Worm (Caenorhabditis elegans) whole organism, L2 larva: ENCODE data around the gene F53A3.7.

Experiments used
- C34F6.9 ChIP-seq: fragments of 150-350 bp; optimal IDR thresholded peaks from 2 replicates; lab custom pipeline; 2014; ENCODE audit warnings: missing biosample characterization, missing genetic modification characterization
- F13H6.1 ChIP-seq: sonication (generic microtip); optimal IDR thresholded peaks from 2 replicates; lab custom pipeline; 2016; ENCODE audit warnings: missing genetic modification characterization, missing compliant biosample characterization
- R02D3.7 ChIP-seq: fragments of 150-350 bp; optimal IDR thresholded peaks from 2 replicates; lab custom pipeline; 2014; ENCODE audit warnings: missing biosample characterization, missing genetic modification characterization
- Y55F3AM.14 ChIP-seq: fragments of 200-800 bp; sonication (Bioruptor generic); optimal IDR thresholded peaks from 2 replicates; lab custom pipeline; 2018; ENCODE audit warnings: mild to moderate bottlenecking, missing genetic modification characterization, missing compliant biosample characterization
- ZK546.5 ChIP-seq: sonication (generic microtip); optimal IDR thresholded peaks from 2 replicates; lab custom pipeline; 2017; ENCODE audit warnings: missing biosample characterization, missing genetic modification characterization
- alr-1 ChIP-seq: fragments of 150-350 bp; optimal IDR thresholded peaks from 2 replicates; lab custom pipeline; 2014; ENCODE audit warnings: missing biosample characterization, missing genetic modification characterization
- aly-2 ChIP-seq: fragments of 150-350 bp; optimal IDR thresholded peaks from 2 replicates; lab custom pipeline; 2014; ENCODE audit warnings: missing biosample characterization, missing genetic modification characterization
- ama-1 ChIP-seq: fragments of 150-350 bp; optimal IDR thresholded peaks from 2 replicates; lab custom pipeline; 2018; ENCODE audit warnings: inconsistent platforms
- blmp-1 ChIP-seq: sonication (generic microtip); optimal IDR thresholded peaks from 2 replicates; lab custom pipeline; 2017; ENCODE audit warnings: missing genetic modification characterization, mild to moderate bottlenecking, missing compliant biosample characterization, antibody characterized with exemption, moderate library complexity; ENCODE audit not compliant: insufficient read depth
- ceh-16 ChIP-seq: fragments of 150-350 bp; optimal IDR thresholded peaks from 2 replicates; lab custom pipeline; 2014; ENCODE audit warnings: missing biosample characterization, missing genetic modification characterization
- ceh-82 ChIP-seq: fragments of 150-350 bp; optimal IDR thresholded peaks from 2 replicates; lab custom pipeline; 2014; ENCODE audit warnings: missing biosample characterization, missing genetic modification characterization
- crh-2 ChIP-seq: sonication (generic microtip); optimal IDR thresholded peaks from 2 replicates; lab custom pipeline; 2017; ENCODE audit warnings: missing biosample characterization, missing genetic modification characterization
- dmd-4 ChIP-seq: sonication (generic microtip); optimal IDR thresholded peaks from 2 replicates; lab custom pipeline; 2017; ENCODE audit warnings: missing biosample characterization, missing genetic modification characterization
- egl-27 ChIP-seq: sonication (generic microtip); optimal IDR thresholded peaks from 3 replicates; lab custom pipeline; 2017; ENCODE audit warnings: missing biosample characterization, missing genetic modification reagents, missing genetic modification characterization
- elt-1 ChIP-seq: fragments of 150-350 bp; optimal IDR thresholded peaks from 2 replicates; lab custom pipeline; 2014; ENCODE audit warnings: missing biosample characterization, missing genetic modification characterization
- elt-3 ChIP-seq: sonication (generic microtip); optimal IDR thresholded peaks from 2 replicates; lab custom pipeline; 2017; ENCODE audit warnings: missing biosample characterization, missing genetic modification characterization
- fos-1 ChIP-seq: fragments of 150-350 bp; optimal IDR thresholded peaks from 2 replicates; lab custom pipeline; 2014; ENCODE audit warnings: missing biosample characterization, missing genetic modification characterization
- gmeb-1 ChIP-seq: fragments of 150-350 bp; optimal IDR thresholded peaks from 2 replicates; lab custom pipeline; 2014; ENCODE audit warnings: missing biosample characterization, missing genetic modification characterization
- lin-11 ChIP-seq: fragments of 150-350 bp; sonication (generic microtip); optimal IDR thresholded peaks from 2 replicates; lab custom pipeline; 2014; ENCODE audit warnings: missing biosample characterization, missing genetic modification characterization, inconsistent platforms, mixed read lengths
- lin-13 ChIP-seq: fragments of 150-350 bp; optimal IDR thresholded peaks from 2 replicates; lab custom pipeline; 2014; ENCODE audit warnings: missing biosample characterization, missing genetic modification reagents, missing genetic modification characterization
- lin-39 ChIP-seq: fragments of 150-350 bp; optimal IDR thresholded peaks from 2 replicates; lab custom pipeline; 2014; ENCODE audit warnings: missing biosample characterization, missing genetic modification reagents, missing genetic modification characterization
- lsy-2 ChIP-seq, 2 experiments: fragments of 150-350 bp in 1 of 2; sonication (generic microtip) in 1 of 2; optimal IDR thresholded peaks; 2 replicates each; lab custom pipeline; 2014 to 2017; ENCODE audit warnings: missing biosample characterization in 2 of 2, missing genetic modification characterization in 2 of 2
- mab-5 ChIP-seq: fragments of 150-350 bp; optimal IDR thresholded peaks from 2 replicates; lab custom pipeline; 2014; ENCODE audit warnings: missing biosample characterization, missing genetic modification characterization
- mbf-1 ChIP-seq: sonication (generic microtip); optimal IDR thresholded peaks from 2 replicates; lab custom pipeline; 2017; ENCODE audit warnings: missing biosample characterization, missing genetic modification characterization
- mdl-1 ChIP-seq, 2 experiments: fragments of 150-350 bp in 1 of 2; sonication (generic microtip) in 1 of 2; optimal IDR thresholded peaks; 2 replicates each; lab custom pipeline; 2017; ENCODE audit warnings: missing biosample characterization in 2 of 2, missing genetic modification characterization in 2 of 2
- nhr-10 ChIP-seq: sonication (generic microtip); optimal IDR thresholded peaks from 2 replicates; lab custom pipeline; 2017; ENCODE audit warnings: missing biosample characterization, missing genetic modification characterization
- nhr-11 ChIP-seq: fragments of 150-350 bp; optimal IDR thresholded peaks from 2 replicates; lab custom pipeline; 2014; ENCODE audit warnings: missing biosample characterization, missing genetic modification characterization
- nhr-12 ChIP-seq: fragments of 150-350 bp; optimal IDR thresholded peaks from 2 replicates; lab custom pipeline; 2014; ENCODE audit warnings: missing biosample characterization, missing genetic modification characterization
- nhr-129 ChIP-seq: fragments of 150-350 bp; optimal IDR thresholded peaks from 2 replicates; lab custom pipeline; 2014; ENCODE audit warnings: missing biosample characterization, missing genetic modification characterization
- nhr-21 ChIP-seq: fragments of 150-350 bp; optimal IDR thresholded peaks from 2 replicates; lab custom pipeline; 2014; ENCODE audit warnings: missing biosample characterization, missing genetic modification characterization
- nhr-23 ChIP-seq: fragments of 150-350 bp; optimal IDR thresholded peaks from 2 replicates; lab custom pipeline; 2014; ENCODE audit warnings: missing biosample characterization, missing genetic modification reagents, missing genetic modification characterization
- nhr-237 ChIP-seq: fragments of 150-350 bp; optimal IDR thresholded peaks from 2 replicates; lab custom pipeline; 2014; ENCODE audit warnings: missing biosample characterization, missing genetic modification characterization
- nhr-25 ChIP-seq: fragments of 150-350 bp; sonication (generic microtip); optimal IDR thresholded peaks from 3 replicates; lab custom pipeline; 2014; ENCODE audit warnings: missing biosample characterization, missing genetic modification characterization
- nhr-6 ChIP-seq: fragments of 150-350 bp; optimal IDR thresholded peaks from 2 replicates; lab custom pipeline; 2014; ENCODE audit warnings: missing biosample characterization, missing genetic modification characterization
- nhr-77 ChIP-seq: fragments of 150-350 bp; optimal IDR thresholded peaks from 2 replicates; lab custom pipeline; 2014; ENCODE audit warnings: missing biosample characterization, missing genetic modification characterization
- peb-1 ChIP-seq: fragments of 150-350 bp; optimal IDR thresholded peaks from 2 replicates; lab custom pipeline; 2014; ENCODE audit warnings: missing biosample characterization, missing genetic modification characterization
- sem-4 ChIP-seq: fragments of 150-350 bp; optimal IDR thresholded peaks from 2 replicates; lab custom pipeline; 2014; ENCODE audit warnings: missing biosample characterization, missing genetic modification reagents, missing genetic modification characterization
- skn-1 ChIP-seq: sonication (generic microtip); optimal IDR thresholded peaks from 2 replicates; lab custom pipeline; 2017; ENCODE audit warnings: missing biosample characterization, missing genetic modification characterization
- sma-3 ChIP-seq: sonication (generic microtip); optimal IDR thresholded peaks from 2 replicates; lab custom pipeline; 2016; ENCODE audit warnings: missing genetic modification reagents, missing genetic modification characterization, missing compliant biosample characterization
- sma-9 ChIP-seq, 2 experiments: fragments of 150-350 bp in 1 of 2; sonication (generic microtip) in 1 of 2; optimal IDR thresholded peaks; 2 replicates each; lab custom pipeline; 2014 to 2016; ENCODE audit warnings: missing genetic modification characterization in 2 of 2, mild to moderate bottlenecking in 1 of 2, missing biosample characterization in 1 of 2, missing compliant biosample characterization in 1 of 2, missing genetic modification reagents in 1 of 2, moderate library complexity in 1 of 2
- snpc-4 ChIP-seq: fragments of 150-350 bp; optimal IDR thresholded peaks from 2 replicates; lab custom pipeline; 2014; ENCODE audit warnings: missing biosample characterization, missing genetic modification characterization
- unc-39 ChIP-seq: fragments of 150-350 bp; optimal IDR thresholded peaks from 2 replicates; lab custom pipeline; 2014; ENCODE audit warnings: missing biosample characterization, missing genetic modification characterization
- unc-55 ChIP-seq: fragments of 150-350 bp; sonication (generic microtip); optimal IDR thresholded peaks from 3 replicates; lab custom pipeline; 2014; ENCODE audit warnings: missing biosample characterization, missing genetic modification reagents, missing genetic modification characterization
- unc-62 ChIP-seq: fragments of 150-350 bp; optimal IDR thresholded peaks from 2 replicates; lab custom pipeline; 2014; ENCODE audit warnings: missing biosample characterization, missing genetic modification reagents, missing genetic modification characterization
- zag-1 ChIP-seq: fragments of 150-350 bp; optimal IDR thresholded peaks from 2 replicates; lab custom pipeline; 2014; ENCODE audit warnings: missing biosample characterization, missing genetic modification characterization
- ztf-1 ChIP-seq: fragments of 200-800 bp; sonication (Bioruptor generic); conservative IDR thresholded peaks from 2 replicates; pipeline ENCODE4 v1.3.6; 2022; ENCODE audit warnings: missing genetic modification characterization, missing compliant biosample characterization
- ztf-11 ChIP-seq: sonication (generic microtip); optimal IDR thresholded peaks from 2 replicates; lab custom pipeline; 2017; ENCODE audit warnings: missing biosample characterization, missing genetic modification characterization
- ztf-4 ChIP-seq: fragments of 150-350 bp; optimal IDR thresholded peaks from 2 replicates; lab custom pipeline; 2014; ENCODE audit warnings: missing biosample characterization, missing genetic modification characterization

F53A3.7 gene

ce11 chrIII:1923419-1924318 is 27.7 kb upstream of the F53A3.7 start (continued):
- TF ChIP-seq unc-39 = no peak
- TF ChIP-seq snpc-4 = no peak
- peak; percentile 90 for TF ChIP-seq nhr-129 (tag; lab: Kevin White, UChicago)
- peak; percentile 64 for TF ChIP-seq ceh-82 (tag; lab: Kevin White, UChicago)
- TF ChIP-seq elt-3 (tag; lab: Kevin White, UChicago) = no peak
- TF ChIP-seq nhr-25 = peak; percentile 96
- peak; percentile 78 for TF ChIP-seq unc-62
- peak; percentile 77 for TF ChIP-seq ztf-4 (tag; lab: Kevin White, UChicago)
- TF ChIP-seq blmp-1 (tag; lab: Kevin White, UChicago) = peak; percentile 86
- peak in 1 of 2 experiments; percentile 88 for TF ChIP-seq lsy-2 (tag; optimal IDR thresholded peaks at IDR 0.05; lab: Kevin White, UChicago)
- no peak for TF ChIP-seq skn-1 (tag; lab: Kevin White, UChicago)

DNA sequence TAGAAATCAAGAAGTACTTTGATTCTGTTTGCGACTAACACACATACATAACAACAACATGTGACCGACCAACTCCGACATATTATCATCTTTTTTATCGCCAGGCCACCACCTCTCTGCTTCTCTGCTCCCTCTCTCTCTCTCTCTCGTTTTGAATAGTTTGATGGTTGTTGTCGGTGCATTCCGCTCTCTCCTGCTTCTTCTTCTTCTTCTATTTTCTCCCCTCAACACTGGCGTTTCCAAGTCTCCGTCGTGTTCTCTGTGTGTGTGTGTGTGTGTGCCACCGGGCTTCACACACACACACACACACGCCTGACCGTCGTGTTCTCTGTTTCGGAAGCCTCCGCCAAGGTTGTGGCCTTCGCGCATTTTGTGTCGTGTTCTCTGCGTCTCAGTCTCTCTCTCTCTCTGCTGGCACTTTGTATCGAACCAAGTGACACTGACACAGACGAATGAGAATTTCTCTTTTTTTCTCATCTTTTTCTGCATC is 26.2 kb upstream of the F53A3.7 start:
- TF ChIP-seq lin-13 = peak; percentile 93
- peak; percentile 95 for TF ChIP-seq C34F6.9 (tag; lab: Kevin White, UChicago)
- TF ChIP-seq egl-27 (tag; lab: Kevin White, UChicago) = peak; percentile 100
- TF ChIP-seq fos-1 = peak; percentile 97
- peak; percentile 94 for TF ChIP-seq nhr-6 (tag; lab: Kevin White, UChicago)
- TF ChIP-seq nhr-77 (tag; lab: Kevin White, UChicago) = peak; percentile 86
- TF ChIP-seq mbf-1 = no peak
- TF ChIP-seq mdl-1 (tag; optimal IDR thresholded peaks at IDR 0.05; lab: Kevin White, UChicago) = peak; percentile 97 to 98
- peak; percentile 95 for TF ChIP-seq unc-62
- TF ChIP-seq alr-1 (tag; lab: Kevin White, UChicago) = peak; percentile 19
- peak; percentile 97 for TF ChIP-seq crh-2
- peak; percentile 95 for TF ChIP-seq zag-1 (tag; lab: Kevin White, UChicago)
- TF ChIP-seq nhr-129 (tag; lab: Kevin White, UChicago) = peak; percentile 95
- peak; percentile 98 for TF ChIP-seq blmp-1 (tag; lab: Kevin White, UChicago)
- peak; percentile 85 for TF ChIP-seq lin-11 (tag; lab: Kevin White, UChicago)
- TF ChIP-seq skn-1 (tag; lab: Kevin White, UChicago) = peak; percentile 92
- TF ChIP-seq ceh-16 (tag; lab: Kevin White, UChicago) = peak; percentile 87
- TF ChIP-seq ztf-11 (tag; lab: Kevin White, UChicago) = peak; percentile 41
- peak; percentile 94 for TF ChIP-seq ztf-4 (tag; lab: Kevin White, UChicago)
- no peak for TF ChIP-seq ztf-1
- peak; percentile 46 for TF ChIP-seq R02D3.7
- peak; percentile 80 to 95 for TF ChIP-seq lsy-2 (tag; optimal IDR thresholded peaks at IDR 0.05; lab: Kevin White, UChicago)
- peak; percentile 77 for TF ChIP-seq snpc-4
- TF ChIP-seq nhr-11 (tag; lab: Kevin White, UChicago) = peak; percentile 36
- TF ChIP-seq nhr-25 = peak; percentile 99
- TF ChIP-seq nhr-10 (tag; lab: Kevin White, UChicago) = peak; percentile 54
- TF ChIP-seq F13H6.1 (tag; lab: Kevin White, UChicago) = peak; percentile 100
- no peak for TF ChIP-seq nhr-23 (tag; lab: Kevin White, UChicago)
- TF ChIP-seq aly-2 (tag; lab: Kevin White, UChicago) = no peak
- TF ChIP-seq sma-9 (GFP tag; optimal IDR thresholded peaks at IDR 0.05; lab: Kevin White, UChicago) = peak; percentile 100
- TF ChIP-seq sma-9 (tag; optimal IDR thresholded peaks at IDR 0.05; lab: Kevin White, UChicago) = peak; percentile 100
- no peak for TF ChIP-seq elt-3 (tag; lab: Kevin White, UChicago)
- peak; percentile 99 for TF ChIP-seq nhr-21 (tag; lab: Kevin White, UChicago)
- TF ChIP-seq lin-39 (tag; lab: Kevin White, UChicago) = no peak
- TF ChIP-seq gmeb-1 (tag; lab: Kevin White, UChicago) = peak; percentile 86
- peak; percentile 74 for TF ChIP-seq elt-1 (tag; lab: Kevin White, UChicago)
- TF ChIP-seq dmd-4 (tag; lab: Kevin White, UChicago) = peak; percentile 34
- peak; percentile 97 for TF ChIP-seq peb-1 (tag; lab: Kevin White, UChicago)
- peak; percentile 100 for TF ChIP-seq Y55F3AM.14 (GFP tag; lab: Kevin White, UChicago)
- TF ChIP-seq ama-1 (lab: Kevin White, UChicago) = no peak
- TF ChIP-seq unc-55 = peak; percentile 86
- TF ChIP-seq ZK546.5 (tag; lab: Kevin White, UChicago) = peak; percentile 53
- peak; percentile 97 for TF ChIP-seq sem-4 (tag; lab: Kevin White, UChicago)
- no peak for TF ChIP-seq nhr-12 (tag; lab: Kevin White, UChicago)
- TF ChIP-seq ceh-82 (tag; lab: Kevin White, UChicago) = peak; percentile 84
- TF ChIP-seq mab-5 (tag; lab: Kevin White, UChicago) = peak; percentile 96
- TF ChIP-seq nhr-237 = peak; percentile 83
- no peak for TF ChIP-seq unc-39
- TF ChIP-seq sma-3 (GFP tag; lab: Kevin White, UChicago) = peak; percentile 99
